Worm (Caenorhabditis elegans): ENCODE data around the gene F40F12.9.

DNA sequence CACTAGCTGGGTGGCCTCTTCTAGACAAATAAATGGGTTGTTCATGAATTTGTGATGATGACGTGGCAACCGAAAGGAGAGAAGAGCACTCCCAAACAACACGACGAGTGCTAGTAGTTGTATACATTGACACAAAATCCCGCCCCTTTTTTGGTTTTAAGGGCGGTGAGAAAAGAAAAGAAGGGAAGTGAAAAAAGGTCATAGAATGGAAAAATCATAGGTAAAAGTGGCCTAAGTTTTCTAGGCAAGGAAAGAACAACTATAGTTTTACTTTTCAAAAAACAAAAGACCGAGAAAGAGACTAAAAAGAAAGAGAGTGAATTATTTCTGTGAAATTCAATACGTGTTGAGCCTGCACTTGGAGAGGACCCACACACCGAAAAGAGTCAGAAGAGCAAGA, 32.3 kb upstream of the F40F12.9 start, which contains the start of gene ZK757.2:
- TF ChIP-seq mdl-1 (tag; optimal IDR thresholded peaks at IDR 0.05), result no peak
- no peak for TF ChIP-seq lin-13 (GFP tag; optimal IDR thresholded peaks at IDR 0.05)
- no peak for TF ChIP-seq ztf-4 (tag; optimal IDR thresholded peaks at IDR 0.05)
- TF ChIP-seq nhr-11 (tag; optimal IDR thresholded peaks at IDR 0.05), result no peak
- TF ChIP-seq lsy-2 (tag; optimal IDR thresholded peaks at IDR 0.05), result no peak
- no peak for TF ChIP-seq C34F6.9 (tag; optimal IDR thresholded peaks at IDR 0.05)
- TF ChIP-seq unc-62 (GFP tag; optimal IDR thresholded peaks at IDR 0.05), result no peak

Measured in whole organism, L2 larva.